Fruit fly (Drosophila melanogaster): ENCODE results near the gene Csk.

Gene Csk

dm6 chr3R:11615415-11616104 is 34.9 kb downstream of the Csk start:
- TF ChIP-seq Rel (GFP tag; optimal IDR thresholded peaks at IDR 0.05) (no peak), Rel (tag; optimal IDR thresholded peaks at IDR 0.05) (peak; percentile 22), woc (GFP tag; optimal IDR thresholded peaks at IDR 0.05) (no peak)

- TF ChIP-seq Dif (GFP tag; optimal IDR thresholded peaks at IDR 0.05; ENCODE audit: partially characterized antibody) (no peak), Mio (GFP tag; optimal IDR thresholded peaks at IDR 0.05) (no peak), dsf (GFP tag; optimal IDR thresholded peaks at IDR 0.05; ENCODE audit: borderline replicate concordance) (no peak), br (GFP tag; optimal IDR thresholded peaks at IDR 0.05) (peak; percentile 59), dl (GFP tag; optimal IDR thresholded peaks at IDR 0.05; ENCODE audit: insufficient read depth in 1 of 2, partially characterized antibody in 2 of 2) (no peak), CG9705 (GFP tag; optimal IDR thresholded peaks at IDR 0.05) (peak; percentile 26), woc (GFP tag; optimal IDR thresholded peaks at IDR 0.05) (peak; percentile 29), lola (GFP tag; optimal IDR thresholded peaks at IDR 0.05) (no peak), rgr (GFP tag; optimal IDR thresholded peaks at IDR 0.05) (peak; percentile 58), Jra (GFP tag; optimal IDR thresholded peaks at IDR 0.05) (no peak), Vsx2 (GFP tag; optimal IDR thresholded peaks at IDR 0.05; ENCODE audit: partially characterized antibody) (no peak), sv (GFP tag; optimal IDR thresholded peaks at IDR 0.05) (no peak), Sp1 (GFP tag; optimal IDR thresholded peaks at IDR 0.05) (peak; percentile 40), usp (GFP tag; optimal IDR thresholded peaks at IDR 0.05) (no peak), Hr78 (GFP tag; optimal IDR thresholded peaks at IDR 0.05) (no peak), Hr83 (GFP tag; optimal IDR thresholded peaks at IDR 0.05; ENCODE audit: poor library complexity, severe bottlenecking) (no peak), Myc (optimal IDR thresholded peaks at IDR 0.05) (no peak), jim (GFP tag; optimal IDR thresholded peaks at IDR 0.05) (no peak), HLH106 (tag; optimal IDR thresholded peaks at IDR 0.05) (peak; percentile 69), Dfd (GFP tag; optimal IDR thresholded peaks at IDR 0.05) (no peak), psq (GFP tag; optimal IDR thresholded peaks at IDR 0.05) (peak; percentile 23), N (GFP tag; optimal IDR thresholded peaks at IDR 0.05) (no peak), Abd-B (GFP tag; optimal IDR thresholded peaks at IDR 0.05) (no peak), CG32264 (GFP tag; optimal IDR thresholded peaks at IDR 0.05) (peak; percentile 33), CrebA (GFP tag; optimal IDR thresholded peaks at IDR 0.05; ENCODE audit: borderline replicate concordance) (no peak), h (GFP tag; optimal IDR thresholded peaks at IDR 0.05) (peak; percentile 75), Rel (GFP tag; optimal IDR thresholded peaks at IDR 0.05) (no peak), Rel (tag; optimal IDR thresholded peaks at IDR 0.05) (peak; percentile 21), dmrt93B (GFP tag; optimal IDR thresholded peaks at IDR 0.05) (no peak), OdsH (GFP tag; optimal IDR thresholded peaks at IDR 0.05) (peak; percentile 63), foxo (GFP tag; optimal IDR thresholded peaks at IDR 0.05) (peak in 1 of 2 experiments; percentile 44), brk (GFP tag; optimal IDR thresholded peaks at IDR 0.05) (no peak), ey (GFP tag; optimal IDR thresholded peaks at IDR 0.05) (peak; percentile 66), pan (optimal IDR thresholded peaks at IDR 0.05) (no peak), GATAd (GFP tag; optimal IDR thresholded peaks at IDR 0.05) (no peak), tai (GFP tag; optimal IDR thresholded peaks at IDR 0.05) (no peak), sage (GFP tag; optimal IDR thresholded peaks at IDR 0.05) (no peak), fru (GFP tag; optimal IDR thresholded peaks at IDR 0.05) (peak; percentile 61), Hnf4 (GFP tag; optimal IDR thresholded peaks at IDR 0.05) (peak; percentile 59)
Observed at dm6 chr3R:11614507-11614906, 36.0 kb downstream of the Csk start.

- TF ChIP-seq Vsx2 (GFP tag; optimal IDR thresholded peaks at IDR 0.05; ENCODE audit: partially characterized antibody) (no peak), h (GFP tag; optimal IDR thresholded peaks at IDR 0.05) (no peak), HLH106 (tag; optimal IDR thresholded peaks at IDR 0.05) (no peak), lola (GFP tag; optimal IDR thresholded peaks at IDR 0.05) (no peak), Hnf4 (GFP tag; optimal IDR thresholded peaks at IDR 0.05) (no peak), rgr (GFP tag; optimal IDR thresholded peaks at IDR 0.05) (no peak), Mio (GFP tag; optimal IDR thresholded peaks at IDR 0.05) (no peak), Dfd (GFP tag; optimal IDR thresholded peaks at IDR 0.05) (no peak), sv (GFP tag; optimal IDR thresholded peaks at IDR 0.05) (no peak)
Observed at dm6 chr3R:11614107-11614506, 36.4 kb downstream of the Csk start.
